Worm (Caenorhabditis elegans) whole organism, midembryonic: ENCODE results near the gene lron-4.

Experiments used
- T22C8.4 ChIP-seq: fragments of 200-800 bp; sonication (Bioruptor generic); IDR thresholded peaks from 2 replicates; pipeline ENCODE4 v1.3.6; 2022; ENCODE audit warnings: missing genetic modification characterization, missing compliant biosample characterization
- cog-1 ChIP-seq: sonication (generic microtip); optimal IDR thresholded peaks from 2 replicates; lab custom pipeline; 2016; ENCODE audit warnings: missing genetic modification characterization, missing compliant biosample characterization
- flt-1 ChIP-seq: fragments of 200-800 bp; sonication (Bioruptor generic); IDR thresholded peaks from 2 replicates; pipeline ENCODE4 v1.3.6; 2022; ENCODE audit warnings: missing genetic modification characterization, missing compliant biosample characterization
- klf-2 ChIP-seq: fragments of 200-800 bp; sonication (Bioruptor generic); conservative IDR thresholded peaks from 2 replicates; pipeline ENCODE4 v1.3.6; 2022; ENCODE audit warnings: missing genetic modification reagents, missing genetic modification characterization, missing compliant biosample characterization
- med-1 ChIP-seq: sonication (generic microtip); optimal IDR thresholded peaks from 2 replicates; lab custom pipeline; 2017; ENCODE audit warnings: missing genetic modification characterization, mild to moderate bottlenecking, missing compliant biosample characterization, antibody characterized with exemption, missing genetic modification reagents; ENCODE audit not compliant: insufficient read depth
- ref-1 ChIP-seq: fragments of 200-800 bp; sonication (Bioruptor generic); conservative IDR thresholded peaks from 2 replicates; pipeline ENCODE4 v1.3.6; 2022; ENCODE audit warnings: missing genetic modification reagents, missing genetic modification characterization, missing compliant biosample characterization
- tab-1 ChIP-seq: fragments of 200-800 bp; sonication (Bioruptor generic); IDR thresholded peaks from 2 replicates; pipeline ENCODE4 v1.3.6; 2022; ENCODE audit warnings: missing genetic modification characterization, missing compliant biosample characterization
- ztf-23 ChIP-seq: fragments of 200-800 bp; sonication (Bioruptor generic); IDR thresholded peaks from 2 replicates; pipeline ENCODE4 v1.3.6; 2022; ENCODE audit warnings: missing genetic modification reagents, missing genetic modification characterization, missing compliant biosample characterization
- ztf-29 ChIP-seq: fragments of 200-800 bp; sonication (Bioruptor generic); IDR thresholded peaks from 2 replicates; pipeline ENCODE4 v1.3.6; 2022; ENCODE audit warnings: missing genetic modification reagents, missing genetic modification characterization, missing compliant biosample characterization

lron-4 gene

DNA sequence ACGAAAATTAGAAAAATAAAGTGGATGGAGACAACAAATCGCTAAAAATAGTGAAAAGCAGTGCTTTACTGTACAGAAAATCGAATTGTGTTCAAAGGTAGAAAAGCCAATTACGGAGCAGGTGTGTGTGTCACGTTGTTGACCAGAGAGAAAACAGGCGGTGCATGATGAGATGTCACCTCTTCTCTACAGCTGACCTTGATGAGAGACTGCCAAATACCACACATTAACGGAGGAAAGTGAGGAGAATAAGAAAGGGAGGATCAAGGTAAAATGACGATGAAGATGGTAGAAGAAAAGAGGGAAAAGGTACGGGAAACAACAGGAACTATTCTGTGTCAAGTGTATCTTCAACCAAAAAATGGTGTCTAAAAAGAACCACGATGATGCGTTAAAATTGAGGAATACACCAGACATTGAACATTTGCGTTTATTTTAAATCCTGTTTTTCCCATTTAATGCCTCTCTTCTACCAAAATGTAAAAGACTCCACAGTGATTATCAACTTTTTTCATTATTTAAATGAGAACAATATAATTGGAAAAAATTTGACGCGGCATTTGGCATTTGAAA, 12.7 kb downstream of the lron-4 start:
- TF ChIP-seq klf-2 (GFP tag; lab: Robert Waterston, UW) (no peak), T22C8.4 (no peak)

DNA sequence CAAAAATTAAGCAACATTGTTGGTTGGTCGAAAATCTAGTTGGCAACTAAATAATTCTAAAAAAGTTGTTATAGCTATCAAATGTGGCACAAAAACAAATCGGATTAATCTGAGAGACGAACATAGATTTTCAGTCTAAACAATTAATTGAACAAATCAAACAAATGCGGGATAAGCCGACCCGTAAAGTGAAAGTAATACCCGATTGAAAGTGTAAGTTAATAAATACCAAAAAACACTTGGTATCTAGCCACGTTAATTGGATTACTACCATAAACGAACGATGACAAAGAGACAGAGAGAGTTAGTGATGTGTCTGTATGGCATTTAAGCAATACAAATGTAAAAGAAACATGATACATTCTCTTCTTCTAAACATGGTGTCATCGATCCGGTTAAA, 18.0 kb downstream of the lron-4 start:
- TF ChIP-seq ztf-23 (GFP tag; lab: Robert Waterston, UW) (no peak), cog-1 (tag; lab: Kevin White, UChicago) (no peak), ref-1 (GFP tag; lab: Robert Waterston, UW) (no peak), tab-1 (GFP tag; lab: Robert Waterston, UW) (no peak)

- TF ChIP-seq cog-1 (tag; lab: Kevin White, UChicago) (no peak), T22C8.4 (no peak), ztf-29 (GFP tag; lab: Robert Waterston, UW) (no peak), klf-2 (GFP tag; lab: Robert Waterston, UW) (no peak), ztf-23 (GFP tag; lab: Robert Waterston, UW) (no peak), ref-1 (GFP tag; lab: Robert Waterston, UW) (no peak), tab-1 (GFP tag; lab: Robert Waterston, UW) (no peak), flt-1 (no peak), med-1 (no peak)
These were observed 18.7 kb downstream of the lron-4 start for ce11 chrII:8093283-8093682.

DNA sequence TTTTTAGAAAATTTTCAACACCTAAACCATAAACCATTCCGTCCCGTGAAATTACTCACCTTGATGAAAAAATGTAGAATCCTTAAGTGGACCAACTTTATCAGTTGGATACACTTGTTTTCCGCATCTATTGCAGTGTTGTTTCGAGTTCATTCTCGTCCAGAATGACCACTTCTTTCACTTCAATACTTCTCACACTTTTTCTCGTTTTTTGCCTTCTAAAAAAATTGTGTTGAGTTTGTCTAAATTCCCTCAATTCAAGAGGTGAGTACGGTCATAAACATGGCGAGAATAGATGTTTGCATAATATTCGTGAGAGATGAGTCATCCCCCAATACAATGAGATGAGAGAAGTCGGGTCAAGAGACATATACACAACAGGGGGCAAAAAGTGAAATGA, 19.4 kb downstream of the lron-4 start, which contains the start of gene ltd-1:
Gene ltd-1 (minus strand): TSS at position 218 of the 400 bp plus-strand sequence.
- TF ChIP-seq med-1, result no peak
- TF ChIP-seq ref-1 (GFP tag; lab: Robert Waterston, UW), result no peak
- TF ChIP-seq tab-1 (GFP tag; lab: Robert Waterston, UW), result no peak
- TF ChIP-seq ztf-29 (GFP tag; lab: Robert Waterston, UW), result no peak
- no peak for TF ChIP-seq cog-1 (tag; lab: Kevin White, UChicago)
- TF ChIP-seq flt-1, result no peak
- TF ChIP-seq ztf-23 (GFP tag; lab: Robert Waterston, UW), result no peak
- no peak for TF ChIP-seq klf-2 (GFP tag; lab: Robert Waterston, UW)
- TF ChIP-seq T22C8.4, result no peak

ce11 chrII:8091528-8091927, 20.4 kb downstream of the lron-4 start:
- TF ChIP-seq med-1 (no peak), tab-1 (GFP tag; lab: Robert Waterston, UW) (no peak), ref-1 (GFP tag; lab: Robert Waterston, UW) (no peak), ztf-29 (GFP tag; lab: Robert Waterston, UW) (no peak), cog-1 (tag; lab: Kevin White, UChicago) (no peak), T22C8.4 (no peak), flt-1 (no peak), klf-2 (GFP tag; lab: Robert Waterston, UW) (no peak), ztf-23 (GFP tag; lab: Robert Waterston, UW) (no peak)

ce11 chrII:8086803-8087202, 25.2 kb downstream of the lron-4 start, which contains the start of gene K02C4.3:
Gene K02C4.3, minus strand, starts transcription at chrII:8086853.
- TF ChIP-seq ref-1 (GFP tag; lab: Robert Waterston, UW) (no peak), ztf-29 (GFP tag; lab: Robert Waterston, UW) (no peak), klf-2 (GFP tag; lab: Robert Waterston, UW) (no peak), tab-1 (GFP tag; lab: Robert Waterston, UW) (no peak), T22C8.4 (no peak), ztf-23 (GFP tag; lab: Robert Waterston, UW) (no peak), cog-1 (tag; lab: Kevin White, UChicago) (no peak), flt-1 (no peak), med-1 (no peak)

- TF ChIP-seq tab-1 (GFP tag; lab: Robert Waterston, UW) (no peak), cog-1 (tag; lab: Kevin White, UChicago) (no peak), ztf-29 (GFP tag; lab: Robert Waterston, UW) (no peak), ztf-23 (GFP tag; lab: Robert Waterston, UW) (no peak), klf-2 (GFP tag; lab: Robert Waterston, UW) (no peak), flt-1 (no peak)
These were observed 33.9 kb downstream of the lron-4 start, which contains the start of gene K02C4.5 for ce11 chrII:8078041-8078440. Gene K02C4.5, plus strand, starts transcription at chrII:8078435.

- TF ChIP-seq ztf-29 (GFP tag; lab: Robert Waterston, UW) (peak; percentile 80), cog-1 (tag; lab: Kevin White, UChicago) (peak; percentile 47), ztf-23 (GFP tag; lab: Robert Waterston, UW) (peak; percentile 60; the same call in 1 of the 2 replicates), T22C8.4 (peak; percentile 71), med-1 (peak; percentile 44), flt-1 (peak; percentile 93), klf-2 (GFP tag; lab: Robert Waterston, UW) (peak; percentile 44; the same call in 1 of the 2 replicates), ref-1 (GFP tag; lab: Robert Waterston, UW) (peak; percentile 68), tab-1 (GFP tag; lab: Robert Waterston, UW) (peak; percentile 84)
These were observed 36.6 kb downstream of the lron-4 start, which contains the start of gene K02C4.2 for ce11 chrII:8075324-8075810. Gene K02C4.2, plus strand, starts transcription at chrII:8075760.

- TF ChIP-seq cog-1 (tag; lab: Kevin White, UChicago) (no peak), ztf-23 (GFP tag; lab: Robert Waterston, UW) (no peak), flt-1 (no peak), klf-2 (GFP tag; lab: Robert Waterston, UW) (no peak)
These were observed 37.9 kb downstream of the lron-4 start for ce11 chrII:8074058-8074457.

ce11 chrII:8073222-8073621, 38.7 kb downstream of the lron-4 start, which contains the start of gene gpcp-2:
Gene gpcp-2, minus strand, starts transcription at chrII:8073374.
- TF ChIP-seq cog-1 (tag; lab: Kevin White, UChicago) (no peak), med-1 (no peak), tab-1 (GFP tag; lab: Robert Waterston, UW) (no peak), T22C8.4 (no peak), ref-1 (GFP tag; lab: Robert Waterston, UW) (no peak), klf-2 (GFP tag; lab: Robert Waterston, UW) (no peak), ztf-29 (GFP tag; lab: Robert Waterston, UW) (no peak), flt-1 (no peak), ztf-23 (GFP tag; lab: Robert Waterston, UW) (no peak)
